Worm (Caenorhabditis elegans): ENCODE measurements around the gene npp-22.
A peak's percentile ranks its signal among the peaks of the same experiment; 100 is the strongest.

Gene npp-22

ce11 chrV:11769646-11770045 lies 36.4 kb upstream of the npp-22 start:
- TF ChIP-seq lin-39 (tag; optimal IDR thresholded peaks at IDR 0.05) (no peak), tag-97 (GFP tag; IDR thresholded peaks at IDR 0.05) (no peak), unc-62 (GFP tag; optimal IDR thresholded peaks at IDR 0.05 in 1 of 2) (peak in 1 of 2 experiments; percentile 92), unc-62 (tag; optimal IDR thresholded peaks at IDR 0.05) (no peak), aha-1 (tag) (peak; percentile 55), daf-19 (GFP tag; conservative IDR thresholded peaks at IDR 0.05) (0 out of 2 replicates have a peak, but pooled peaks have one; percentile 34), zip-11 (GFP tag; IDR thresholded peaks at IDR 0.05) (no peak), lin-1 (GFP tag; IDR thresholded peaks at IDR 0.05) (no peak), ceh-20 (GFP tag; IDR thresholded peaks at IDR 0.05) (no peak)

DNA sequence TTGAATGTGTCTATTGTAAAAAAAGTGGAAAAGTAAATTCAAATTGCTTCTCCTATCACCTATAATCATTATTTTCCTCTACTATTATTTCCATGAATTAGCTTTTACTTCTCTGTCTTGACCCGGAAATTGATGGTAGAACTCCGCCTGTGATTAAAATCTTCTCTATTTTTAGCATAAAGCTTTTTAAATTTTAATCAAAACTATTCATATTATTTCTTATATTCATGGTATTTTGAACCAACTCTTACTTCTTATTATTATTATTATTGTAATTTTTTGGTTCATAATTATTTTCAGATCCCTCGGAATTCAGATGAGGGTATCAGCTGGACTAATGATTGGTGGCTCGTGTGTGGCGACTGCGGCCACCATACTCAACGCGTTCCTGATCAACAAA lies 33.8 kb upstream of the npp-22 start, which contains the start of gene sel-11:
TSS of gene sel-11 (plus strand) at position 301 of the 400 bp plus-strand sequence.
- TF ChIP-seq T20F7.1 (GFP tag; optimal IDR thresholded peaks at IDR 0.05) (no peak), lin-38 (GFP tag; IDR thresholded peaks at IDR 0.05) (peak; percentile 18; the same call in 1 of the 2 replicates), unc-62 (GFP tag; optimal IDR thresholded peaks at IDR 0.05 in 1 of 2) (peak in 1 of 2 experiments; percentile 51), unc-62 (tag; optimal IDR thresholded peaks at IDR 0.05) (no peak)

- TF ChIP-seq cey-2 (tag; optimal IDR thresholded peaks at IDR 0.05; ENCODE audit: borderline replicate concordance, insufficient read depth) (no peak), dmd-6 (GFP tag; IDR thresholded peaks at IDR 0.05) (peak; percentile 78), F10B5.3 (tag; optimal IDR thresholded peaks at IDR 0.05) (peak; percentile 78), ceh-62 (tag; optimal IDR thresholded peaks at IDR 0.05) (no peak), ceh-82 (tag; optimal IDR thresholded peaks at IDR 0.05) (no peak), nhr-76 (tag; optimal IDR thresholded peaks at IDR 0.05) (no peak), mdt-29 (GFP tag; IDR thresholded peaks at IDR 0.05) (no peak), nhr-6 (tag; optimal IDR thresholded peaks at IDR 0.05) (peak; percentile 59), egl-43 (GFP tag; IDR thresholded peaks at IDR 0.05) (0 out of 2 replicates have a peak, but pooled peaks have one; percentile 48), Y5F2A.4 (GFP tag; optimal IDR thresholded peaks at IDR 0.05) (no peak), nhr-77 (tag; optimal IDR thresholded peaks at IDR 0.05) (peak; percentile 46), R02D3.7 (tag; optimal IDR thresholded peaks at IDR 0.05) (peak; percentile 84), mxl-3 (GFP tag; optimal IDR thresholded peaks at IDR 0.05) (peak; percentile 97), F37D6.2 (tag; optimal IDR thresholded peaks at IDR 0.05) (peak; percentile 75), daf-12 (tag; optimal IDR thresholded peaks at IDR 0.05) (no peak), pqm-1 (tag; optimal IDR thresholded peaks at IDR 0.05) (peak; percentile 7), arid-1 (GFP tag; conservative IDR thresholded peaks at IDR 0.05) (0 out of 2 replicates have a peak, but pooled peaks have one; percentile 21), lim-7 (GFP tag; IDR thresholded peaks at IDR 0.05) (no peak), Y105C5A.15 (GFP tag; IDR thresholded peaks at IDR 0.05) (no peak), rbr-2 (tag; optimal IDR thresholded peaks at IDR 0.05) (peak; percentile 90), vab-7 (GFP tag; IDR thresholded peaks at IDR 0.05) (peak; percentile 32; the same call in 1 of the 2 replicates), nhr-11 (tag; optimal IDR thresholded peaks at IDR 0.05) (peak; percentile 50), nhr-25 (tag; optimal IDR thresholded peaks at IDR 0.05; ENCODE audit: borderline replicate concordance, insufficient read depth) (no peak), lin-29 (GFP tag; IDR thresholded peaks at IDR 0.05) (peak; percentile 54; the same call in 1 of the 2 replicates), F26F4.8 (GFP tag; conservative IDR thresholded peaks at IDR 0.05) (no peak), dmd-9 (GFP tag; IDR thresholded peaks at IDR 0.05) (no peak), sdz-12 (GFP tag; optimal IDR thresholded peaks at IDR 0.05) (no peak), nhr-28 (tag; optimal IDR thresholded peaks at IDR 0.05) (peak; percentile 43), zip-11 (GFP tag; IDR thresholded peaks at IDR 0.05) (no peak), madf-9 (GFP tag; conservative IDR thresholded peaks at IDR 0.05) (no peak), F44E2.7 (GFP tag; IDR thresholded peaks at IDR 0.05) (no peak), ceh-32 (tag; optimal IDR thresholded peaks at IDR 0.05; ENCODE audit: poor library complexity) (peak; percentile 42), nhr-111 (GFP tag; optimal IDR thresholded peaks at IDR 0.05) (no peak), gei-8 (GFP tag; optimal IDR thresholded peaks at IDR 0.05) (no peak), duxl-1 (tag; optimal IDR thresholded peaks at IDR 0.05; ENCODE audit: poor library complexity) (no peak), hlh-30 (tag; optimal IDR thresholded peaks at IDR 0.05; ENCODE audit: insufficient read depth) (peak; percentile 78), mxl-2 (GFP tag; conservative IDR thresholded peaks at IDR 0.05) (no peak)
Measured at ce11 chrV:11764373-11764954, 31.2 kb upstream of the npp-22 start, which contains the start of the genes F55A11.1 and syx-5. F55A11.1 (minus strand) TSS chrV:11764385. syx-5 (plus strand) TSS chrV:11764904.

Data from whole organism, L4 larva.